Worm (Caenorhabditis elegans) whole organism, L4 larva: ENCODE data around the gene D2023.4.
"Not testable (repeated sequence)": the region's sequence is repeated elsewhere in the genome, so short reads cannot be mapped to it uniquely, and the experiment has no call there.

Source experiments
- F10B5.3 ChIP-seq: sonication (generic microtip); optimal IDR thresholded peaks from 2 replicates; lab custom pipeline; 2016; ENCODE audit warnings: mild to moderate bottlenecking, missing genetic modification characterization, missing compliant biosample characterization
- F26F4.8 ChIP-seq: fragments of 200-800 bp; sonication (Bioruptor generic); conservative IDR thresholded peaks from 2 replicates; pipeline ENCODE4 v1.3.6; 2022; ENCODE audit warnings: missing genetic modification characterization, missing compliant biosample characterization
- F44E2.7 ChIP-seq: fragments of 200-800 bp; sonication (Bioruptor generic); IDR thresholded peaks from 2 replicates; pipeline ENCODE4 v2.1.2; 2022; ENCODE audit warnings: missing genetic modification characterization, missing compliant biosample characterization
- F49E8.2 ChIP-seq: sonication (generic microtip); optimal IDR thresholded peaks from 2 replicates; lab custom pipeline; 2016; ENCODE audit warnings: missing compliant biosample characterization, mild to moderate bottlenecking, missing genetic modification characterization, borderline replicate concordance
- Y105C5A.15 ChIP-seq: fragments of 200-800 bp; sonication (Bioruptor generic); IDR thresholded peaks from 2 replicates; pipeline ENCODE4 v1.3.6; 2022; ENCODE audit warnings: missing genetic modification characterization, missing compliant biosample characterization
- Y48G9A.11 ChIP-seq: fragments of 200-800 bp; sonication (Bioruptor generic); IDR thresholded peaks from 2 replicates; pipeline ENCODE4 v1.3.6; 2022; ENCODE audit warnings: missing genetic modification reagents, missing genetic modification characterization, missing compliant biosample characterization
- Y5F2A.4 ChIP-seq: fragments of 200-800 bp; sonication (Bioruptor generic); optimal IDR thresholded peaks from 2 replicates; lab custom pipeline; 2018; ENCODE audit warnings: mild to moderate bottlenecking, missing genetic modification characterization, missing compliant biosample characterization
- ZK546.5 ChIP-seq, 2 experiments: sonication (generic microtip); optimal IDR thresholded peaks; 2 replicates each; lab custom pipeline; 2017; ENCODE audit warnings: missing biosample characterization in 2 of 2, missing genetic modification characterization in 2 of 2
- aha-1 ChIP-seq: fragments of 150-350 bp; peaks from one replicate; lab custom pipeline; 2014; ENCODE audit warnings: missing biosample characterization, missing genetic modification characterization
- ama-1 ChIP-seq: fragments of 150-350 bp; optimal IDR thresholded peaks from 2 replicates; lab custom pipeline; 2014; ENCODE audit warnings: inconsistent platforms, mixed read lengths
- ceh-20 ChIP-seq: fragments of 200-800 bp; sonication (Bioruptor generic); IDR thresholded peaks from 2 replicates; pipeline ENCODE4 v1.3.6; 2022; ENCODE audit warnings: missing genetic modification reagents, missing genetic modification characterization, missing compliant biosample characterization
- ceh-28 ChIP-seq: fragments of 150-350 bp; optimal IDR thresholded peaks from 2 replicates; lab custom pipeline; 2014; ENCODE audit warnings: missing biosample characterization, missing genetic modification reagents, missing genetic modification characterization
- ceh-62 ChIP-seq: sonication (generic microtip); optimal IDR thresholded peaks from 2 replicates; lab custom pipeline; 2017; ENCODE audit warnings: missing biosample characterization, missing genetic modification characterization
- daf-16 ChIP-seq, 3 experiments: sonication (generic microtip); optimal IDR thresholded peaks; 2 replicates each; lab custom pipeline; 2016 to 2017; ENCODE audit warnings: missing genetic modification characterization in 3 of 3, missing genetic modification reagents in 3 of 3, mild to moderate bottlenecking in 2 of 3, missing compliant biosample characterization in 2 of 3, missing biosample characterization in 1 of 3, moderate library complexity in 1 of 3
- daf-8 ChIP-seq: fragments of 200-800 bp; sonication (Bioruptor generic); IDR thresholded peaks from 2 replicates; pipeline ENCODE4 v1.3.6; 2022; ENCODE audit warnings: missing genetic modification characterization, missing compliant biosample characterization
- dmd-6 ChIP-seq: fragments of 200-800 bp; sonication (Bioruptor generic); IDR thresholded peaks from 2 replicates; pipeline ENCODE4 v1.3.6; 2022; ENCODE audit warnings: missing genetic modification reagents, missing genetic modification characterization, missing compliant biosample characterization
- dpl-1 ChIP-seq: fragments of 150-350 bp; optimal IDR thresholded peaks from 2 replicates; lab custom pipeline; 2014; ENCODE audit warnings: missing biosample characterization, missing genetic modification reagents, missing genetic modification characterization
- dve-1 ChIP-seq: sonication (generic microtip); optimal IDR thresholded peaks from 2 replicates; lab custom pipeline; 2017; ENCODE audit warnings: antibody characterized with exemption, mild to moderate bottlenecking, missing genetic modification characterization, missing compliant biosample characterization; ENCODE audit not compliant: insufficient read depth
- egl-43 ChIP-seq: fragments of 200-800 bp; sonication (Bioruptor generic); IDR thresholded peaks from 2 replicates; pipeline ENCODE4 v1.3.6; 2022; ENCODE audit warnings: missing genetic modification reagents, missing genetic modification characterization, missing compliant biosample characterization
- hlh-11 ChIP-seq: fragments of 200-800 bp; sonication (Bioruptor generic); optimal IDR thresholded peaks from 2 replicates; lab custom pipeline; 2018; ENCODE audit warnings: mild to moderate bottlenecking, missing genetic modification characterization, missing compliant biosample characterization
- lin-13 ChIP-seq: fragments of 150-350 bp; optimal IDR thresholded peaks from 2 replicates; lab custom pipeline; 2014; ENCODE audit warnings: missing biosample characterization, missing genetic modification reagents, missing genetic modification characterization
- lin-38 ChIP-seq: fragments of 200-800 bp; sonication (Bioruptor generic); IDR thresholded peaks from 2 replicates; pipeline ENCODE4 v1.3.6; 2022; ENCODE audit warnings: missing genetic modification reagents, missing genetic modification characterization, missing compliant biosample characterization
- lsy-2 ChIP-seq, 2 experiments: fragments of 150-350 bp in 1 of 2; sonication (generic microtip) in 1 of 2; optimal IDR thresholded peaks; 2 replicates each; lab custom pipeline; 2014 to 2017; ENCODE audit warnings: missing biosample characterization in 2 of 2, missing genetic modification characterization in 2 of 2
- madf-9 ChIP-seq: fragments of 200-800 bp; sonication (Bioruptor generic); conservative IDR thresholded peaks from 2 replicates; pipeline ENCODE4 v1.3.6; 2022; ENCODE audit warnings: missing genetic modification reagents, missing genetic modification characterization, missing compliant biosample characterization
- mdl-1 ChIP-seq, 2 experiments: fragments of 150-350 bp in 1 of 2; sonication (generic microtip) in 1 of 2; optimal IDR thresholded peaks; 2 replicates each; lab custom pipeline; 2014 to 2017; ENCODE audit warnings: missing biosample characterization in 2 of 2, missing genetic modification characterization in 2 of 2
- mdt-29 ChIP-seq: fragments of 200-800 bp; sonication (Bioruptor generic); IDR thresholded peaks from 2 replicates; pipeline ENCODE4 v1.3.6; 2022; ENCODE audit warnings: missing genetic modification reagents, missing genetic modification characterization, missing compliant biosample characterization
- mep-1 ChIP-seq: fragments of 150-350 bp; sonication (generic microtip); optimal IDR thresholded peaks from 3 replicates; lab custom pipeline; 2014; ENCODE audit warnings: missing biosample characterization, missing genetic modification characterization
- nhr-10 ChIP-seq: fragments of 150-350 bp; optimal IDR thresholded peaks from 2 replicates; lab custom pipeline; 2014; ENCODE audit warnings: missing biosample characterization, missing genetic modification characterization
- nhr-11 ChIP-seq: fragments of 150-350 bp; optimal IDR thresholded peaks from 2 replicates; lab custom pipeline; 2014; ENCODE audit warnings: missing biosample characterization, missing genetic modification characterization
- nhr-28 ChIP-seq: fragments of 150-350 bp; optimal IDR thresholded peaks from 2 replicates; lab custom pipeline; 2014; ENCODE audit warnings: missing biosample characterization, missing genetic modification characterization
- nhr-41 ChIP-seq: fragments of 200-800 bp; sonication (Bioruptor generic); IDR thresholded peaks from 2 replicates; pipeline ENCODE4 v1.3.6; 2022; ENCODE audit warnings: missing genetic modification reagents, missing genetic modification characterization, missing compliant biosample characterization
- nhr-42 ChIP-seq: fragments of 200-800 bp; sonication (Bioruptor generic); IDR thresholded peaks from 2 replicates; pipeline ENCODE4 v1.3.6; 2022; ENCODE audit warnings: missing genetic modification characterization, missing compliant biosample characterization
- nhr-6 ChIP-seq: fragments of 150-350 bp; optimal IDR thresholded peaks from 2 replicates; lab custom pipeline; 2014; ENCODE audit warnings: missing biosample characterization, missing genetic modification characterization
- nhr-76 ChIP-seq: fragments of 150-350 bp; optimal IDR thresholded peaks from 2 replicates; lab custom pipeline; 2014; ENCODE audit warnings: missing biosample characterization, missing genetic modification characterization
- nhr-77 ChIP-seq: fragments of 150-350 bp; optimal IDR thresholded peaks from 2 replicates; lab custom pipeline; 2014; ENCODE audit warnings: missing biosample characterization, missing genetic modification characterization
- pha-4 ChIP-seq, 2 experiments: fragments of 150-350 bp in 1 of 2; fragments of 200-800 bp in 1 of 2; sonication (Bioruptor generic) in 1 of 2; IDR thresholded peaks in 1 of 2; optimal IDR thresholded peaks in 1 of 2; 2 replicates each; pipeline versions ENCODE4 v1.3.6 to Lab custom; 2014 to 2022; ENCODE audit warnings: missing genetic modification characterization in 2 of 2, missing genetic modification reagents in 2 of 2, missing biosample characterization in 1 of 2, missing compliant biosample characterization in 1 of 2
- rbr-2 ChIP-seq: sonication (generic microtip); optimal IDR thresholded peaks from 2 replicates; lab custom pipeline; 2016; ENCODE audit warnings: missing genotype, missing genetic modification characterization, missing compliant biosample characterization
- spr-1 ChIP-seq: sonication (generic microtip); optimal IDR thresholded peaks from 2 replicates; lab custom pipeline; 2016; ENCODE audit warnings: mild to moderate bottlenecking, missing genetic modification characterization, missing compliant biosample characterization
- tag-97 ChIP-seq: fragments of 200-800 bp; sonication (Bioruptor generic); IDR thresholded peaks from 2 replicates; pipeline ENCODE4 v1.3.6; 2022; ENCODE audit warnings: missing genetic modification characterization, missing compliant biosample characterization
- unc-62 ChIP-seq, 3 experiments: fragments of 150-350 bp in 1 of 3; sonication (generic microtip); optimal IDR thresholded peaks in 2 of 3; peaks in 1 of 3; 1 replicate in 1 of 3; 2 replicates in 2 of 3; lab custom pipeline; 2014 to 2017; ENCODE audit warnings: missing biosample characterization in 3 of 3, missing genetic modification characterization in 3 of 3, missing genetic modification reagents in 3 of 3, missing genotype in 1 of 3
- zfp-3 ChIP-seq: fragments of 200-800 bp; sonication (Bioruptor generic); conservative IDR thresholded peaks from 2 replicates; pipeline ENCODE4 v1.3.6; 2022; ENCODE audit warnings: missing genetic modification reagents, missing genetic modification characterization, missing compliant biosample characterization
- zip-2 ChIP-seq: fragments of 150-350 bp; optimal IDR thresholded peaks from 2 replicates; lab custom pipeline; 2014; ENCODE audit warnings: missing biosample characterization, missing genetic modification characterization

Gene D2023.4

ce11 chrV:11823978-11824377 is 1.6 kb downstream of the D2023.4 start (continued):
- TF ChIP-seq rbr-2 (no peak), Y105C5A.15 (GFP tag; lab: Robert Waterston, UW) (no peak), zip-2 (no peak), ceh-62 (tag; lab: Kevin White, UChicago) (no peak), ceh-28 (no peak), dpl-1 (peak; percentile 35), pha-4 (GFP tag; IDR thresholded peaks at IDR 0.05; lab: Robert Waterston, UW) (no peak; the same call in 1 of the 2 replicates), pha-4 (tag; optimal IDR thresholded peaks at IDR 0.05; lab: Kevin White, UChicago) (peak; percentile 54), lin-38 (GFP tag; lab: Robert Waterston, UW) (peak; percentile 19; the same call in 1 of the 2 replicates), egl-43 (no peak), ceh-20 (GFP tag; lab: Robert Waterston, UW) (peak; percentile 63; the same call in 1 of the 2 replicates)

- TF ChIP-seq lin-38 (GFP tag; lab: Robert Waterston, UW) (0 out of 2 replicates have a peak, but pooled peaks have one; percentile 22), ama-1 (lab: Kevin White, UChicago) (peak; percentile 0), daf-16 (tag; optimal IDR thresholded peaks at IDR 0.05; lab: Kevin White, UChicago) (peak; percentile 34), nhr-28 (tag; lab: Kevin White, UChicago) (peak; percentile 62), dmd-6 (GFP tag; lab: Robert Waterston, UW) (peak; percentile 41), dve-1 (tag; lab: Kevin White, UChicago) (peak; percentile 63)
- not testable (repeated sequence) for TF ChIP-seq daf-16 (GFP tag; optimal IDR thresholded peaks at IDR 0.05; lab: Kevin White, UChicago)
- TF ChIP-seq, all 104 proteins: peak for 6; not testable (repeated sequence) for 98
Observed at ce11 chrV:11823125-11823833, 2.3 kb downstream of the D2023.4 start.

- TF ChIP-seq tag-97 (GFP tag; lab: Robert Waterston, UW): no peak
- no peak for TF ChIP-seq F26F4.8
- no peak for TF ChIP-seq ceh-20 (GFP tag; lab: Robert Waterston, UW)
- peak; percentile 47 for TF ChIP-seq dmd-6 (GFP tag; lab: Robert Waterston, UW)
- peak; percentile 64 for TF ChIP-seq zfp-3 (GFP tag; lab: Robert Waterston, UW)
- TF ChIP-seq ceh-28: no peak
- TF ChIP-seq F44E2.7 (GFP tag; lab: Robert Waterston, UW): no peak
- TF ChIP-seq Y48G9A.11 (GFP tag; lab: Robert Waterston, UW): no peak
- peak in 1 of 2 experiments; percentile 51 for TF ChIP-seq lsy-2 (tag; optimal IDR thresholded peaks at IDR 0.05; lab: Kevin White, UChicago)
- TF ChIP-seq F10B5.3: no peak
- TF ChIP-seq nhr-42: no peak
- no peak for TF ChIP-seq nhr-41 (GFP tag; lab: Robert Waterston, UW)
- TF ChIP-seq unc-62 (GFP tag; optimal IDR thresholded peaks at IDR 0.05 in 1 of 2; lab: Kevin White, UChicago): peak in 1 of 2 experiments; percentile 49
- TF ChIP-seq unc-62 (tag; optimal IDR thresholded peaks at IDR 0.05; lab: Kevin White, UChicago): no peak
- TF ChIP-seq Y105C5A.15 (GFP tag; lab: Robert Waterston, UW): no peak
- TF ChIP-seq mep-1 (tag; lab: Kevin White, UChicago): peak; percentile 71
- TF ChIP-seq nhr-76 (tag; lab: Kevin White, UChicago): no peak
- peak; percentile 21 for TF ChIP-seq zip-2
- no peak for TF ChIP-seq Y5F2A.4 (GFP tag; lab: Kevin White, UChicago)
- TF ChIP-seq F49E8.2 (tag; lab: Kevin White, UChicago): no peak
- TF ChIP-seq mdt-29 (GFP tag; lab: Robert Waterston, UW): peak; percentile 23; the same call in 1 of the 2 replicates
- peak; percentile 90 for TF ChIP-seq nhr-77 (tag; lab: Kevin White, UChicago)
- TF ChIP-seq dve-1 (tag; lab: Kevin White, UChicago): peak; percentile 76
- peak; percentile 28 for TF ChIP-seq lin-38 (GFP tag; lab: Robert Waterston, UW)
- no peak for TF ChIP-seq ZK546.5 (tag; optimal IDR thresholded peaks at IDR 0.05; lab: Kevin White, UChicago)
- TF ChIP-seq nhr-6: peak; percentile 47
- TF ChIP-seq lin-13 (GFP tag; lab: Kevin White, UChicago): no peak
- no peak for TF ChIP-seq spr-1
- no peak for TF ChIP-seq daf-16 (GFP tag; optimal IDR thresholded peaks at IDR 0.05; lab: Kevin White, UChicago)
- TF ChIP-seq daf-16 (tag; optimal IDR thresholded peaks at IDR 0.05; lab: Kevin White, UChicago): peak; percentile 91
- TF ChIP-seq aha-1: peak; percentile 92
- peak; percentile 66 for TF ChIP-seq hlh-11
- no peak for TF ChIP-seq daf-8 (GFP tag; lab: Robert Waterston, UW)
- peak; percentile 23 for TF ChIP-seq nhr-11 (tag; lab: Kevin White, UChicago)
- peak; percentile 90 for TF ChIP-seq nhr-10 (tag; lab: Kevin White, UChicago)
- TF ChIP-seq madf-9 (GFP tag; lab: Robert Waterston, UW): no peak
- peak in 1 of 2 experiments; percentile 47 for TF ChIP-seq mdl-1 (tag; optimal IDR thresholded peaks at IDR 0.05; lab: Kevin White, UChicago)
Observed at ce11 chrV:11822461-11822939, 3.1 kb downstream of the D2023.4 start, which contains the start of gene pyc-1. TSS of gene pyc-1 (minus strand) at chrV:11822529.
